Fruit fly (Drosophila melanogaster): ENCODE results near the gene CG7320.

dm6 chr3L:18223437-18223836 lies 22.1 kb downstream of the CG7320 start:
- no peak for TF ChIP-seq CTCF (optimal IDR thresholded peaks at IDR 0.05)
- TF ChIP-seq CG8478 (optimal IDR thresholded peaks at IDR 0.05), result no peak

All from S2 (cell line).